Worm (Caenorhabditis elegans) whole organism, mixed stage, embryonic: Measurements from ENCODE around the gene deg-1.

ENCODE experiments used
- ceh-83 ChIP-seq: fragments of 200-800 bp; sonication (Bioruptor generic); optimal IDR thresholded peaks from 2 replicates; lab custom pipeline; 2018; ENCODE audit warnings: mild to moderate bottlenecking, missing genetic modification characterization, missing compliant biosample characterization
- flh-1 ChIP-seq: fragments of 200-800 bp; sonication (Bioruptor generic); optimal IDR thresholded peaks from 2 replicates; lab custom pipeline; 2018; ENCODE audit warnings: mild to moderate bottlenecking, missing genetic modification characterization, moderate library complexity, missing compliant biosample characterization
- hlh-1 ChIP-seq: fragments of 150-350 bp; optimal IDR thresholded peaks from 2 replicates; lab custom pipeline; 2014; ENCODE audit warnings: missing biosample characterization, missing genetic modification reagents, missing genetic modification characterization
- lsy-2 ChIP-seq: fragments of 150-350 bp; optimal IDR thresholded peaks from 2 replicates; lab custom pipeline; 2014; ENCODE audit warnings: missing biosample characterization, missing genetic modification characterization
- mab-5 ChIP-seq: fragments of 150-350 bp; optimal IDR thresholded peaks from 2 replicates; lab custom pipeline; 2014; ENCODE audit warnings: missing biosample characterization, missing genetic modification characterization
- mep-1 ChIP-seq: fragments of 150-350 bp; optimal IDR thresholded peaks from 2 replicates; lab custom pipeline; 2017; ENCODE audit warnings: missing biosample characterization, missing genetic modification reagents, missing genetic modification characterization, inconsistent platforms
- nhr-76 ChIP-seq: sonication (generic microtip); optimal IDR thresholded peaks from 2 replicates; lab custom pipeline; 2017; ENCODE audit warnings: missing biosample characterization, missing genetic modification characterization
- pha-4 ChIP-seq: fragments of 150-350 bp; optimal IDR thresholded peaks from 2 replicates; lab custom pipeline; 2018; ENCODE audit warnings: missing biosample characterization, missing genetic modification reagents, missing genetic modification characterization
- zip-8 ChIP-seq: fragments of 150-350 bp; optimal IDR thresholded peaks from 2 replicates; lab custom pipeline; 2014; ENCODE audit warnings: missing biosample characterization, missing genetic modification characterization
- ztf-11 ChIP-seq: fragments of 150-350 bp; optimal IDR thresholded peaks from 2 replicates; lab custom pipeline; 2014; ENCODE audit warnings: missing biosample characterization, missing genetic modification characterization

ce11 chrX:7720565-7720964 is 32.3 kb upstream of the deg-1 start:
- TF ChIP-seq zip-8 (tag; lab: Kevin White, UChicago) (no peak), lsy-2 (tag; lab: Kevin White, UChicago) (no peak), ztf-11 (tag; lab: Kevin White, UChicago) (no peak), nhr-76 (no peak), ceh-83 (GFP tag; lab: Kevin White, UChicago) (no peak), pha-4 (tag; lab: Kevin White, UChicago) (no peak), hlh-1 (tag; lab: Kevin White, UChicago) (no peak), flh-1 (GFP tag; lab: Kevin White, UChicago) (no peak), mep-1 (tag; lab: Kevin White, UChicago) (no peak), mab-5 (tag; lab: Kevin White, UChicago) (no peak)
